Worm (Caenorhabditis elegans) whole organism, dauer: ENCODE measurements around the gene abu-13.
"Not testable (repeated sequence)": the region's sequence is repeated elsewhere in the genome, so short reads cannot be mapped to it uniquely, and the experiment has no call there.

Source experiments
- unc-62 ChIP-seq: sonication (generic microtip); optimal IDR thresholded peaks from 2 replicates; lab custom pipeline; 2017; ENCODE audit warnings: missing biosample characterization, missing genetic modification reagents, missing genetic modification characterization

Gene abu-13

DNA sequence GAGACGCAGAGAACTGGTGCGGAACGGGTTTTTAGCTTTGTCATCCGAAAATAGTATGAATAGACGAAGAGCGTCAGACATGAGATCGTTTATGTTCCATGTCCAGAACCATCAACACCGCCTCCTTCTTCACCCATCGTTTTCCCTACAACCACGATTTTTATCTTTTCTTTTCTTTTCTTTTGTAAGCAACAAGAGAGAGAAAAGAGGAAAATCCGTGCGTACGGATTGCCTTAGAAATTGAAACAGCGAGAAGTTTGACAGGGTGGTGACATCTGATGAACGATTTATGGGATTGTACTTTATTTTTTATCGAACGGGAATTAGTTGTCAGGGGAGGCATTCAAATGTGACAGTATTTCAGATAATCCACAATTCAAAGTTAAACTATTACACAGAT, at the start of gene abu-13:
abu-13 (minus strand) TSS at position 152 of the 400 bp plus-strand sequence.
- no peak for TF ChIP-seq unc-62

ce11 chrIII:6993179-6993578, 47.5 kb upstream of the abu-13 start:
- no peak for TF ChIP-seq unc-62

- TF ChIP-seq unc-62, result no peak
Observed at ce11 chrIII:6992496-6992895, 46.8 kb upstream of the abu-13 start.

DNA sequence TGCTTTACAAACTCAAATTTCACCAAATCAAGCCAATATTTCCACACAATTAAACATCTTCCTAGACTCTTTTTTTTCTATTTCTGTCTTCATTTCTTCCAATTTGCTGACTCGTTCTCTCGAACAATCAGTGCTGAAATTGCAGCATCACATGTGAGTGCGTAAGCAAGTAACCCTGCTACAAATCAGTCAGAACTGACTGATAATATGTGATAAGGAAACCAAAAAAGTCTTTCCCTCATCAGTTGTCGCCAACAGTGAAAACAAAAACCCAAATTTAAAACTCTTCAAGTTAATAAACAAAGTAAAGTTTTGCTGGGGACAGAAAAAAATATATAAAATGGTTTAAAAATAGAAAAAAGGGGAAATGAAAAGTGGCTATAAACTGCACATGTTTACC, 45.8 kb upstream of the abu-13 start:
- no peak for TF ChIP-seq unc-62

- TF ChIP-seq unc-62, result no peak
Observed at ce11 chrIII:6989900-6990299, 44.2 kb upstream of the abu-13 start, which contains the start of gene prk-1. TSS of gene prk-1 (plus strand) at chrIII:6990168.

DNA sequence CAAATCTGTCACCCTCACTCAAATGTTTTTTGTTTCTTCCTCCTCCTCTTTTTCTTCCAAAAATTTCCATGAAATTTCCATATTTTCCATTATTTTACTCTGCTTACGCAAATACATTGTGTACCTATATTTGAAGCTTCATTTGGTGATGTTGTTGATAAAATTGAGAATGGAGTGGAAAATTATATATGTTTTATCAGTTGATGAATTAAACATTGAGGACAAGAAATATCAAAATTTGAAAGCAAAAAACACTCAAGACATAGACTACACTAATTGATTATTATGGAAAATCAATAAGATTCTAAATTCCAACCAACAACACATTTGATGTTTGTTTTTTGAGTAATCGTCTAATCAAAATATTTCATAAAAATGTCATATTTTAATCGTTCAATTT, 43.5 kb upstream of the abu-13 start:
- TF ChIP-seq unc-62, result no peak

DNA sequence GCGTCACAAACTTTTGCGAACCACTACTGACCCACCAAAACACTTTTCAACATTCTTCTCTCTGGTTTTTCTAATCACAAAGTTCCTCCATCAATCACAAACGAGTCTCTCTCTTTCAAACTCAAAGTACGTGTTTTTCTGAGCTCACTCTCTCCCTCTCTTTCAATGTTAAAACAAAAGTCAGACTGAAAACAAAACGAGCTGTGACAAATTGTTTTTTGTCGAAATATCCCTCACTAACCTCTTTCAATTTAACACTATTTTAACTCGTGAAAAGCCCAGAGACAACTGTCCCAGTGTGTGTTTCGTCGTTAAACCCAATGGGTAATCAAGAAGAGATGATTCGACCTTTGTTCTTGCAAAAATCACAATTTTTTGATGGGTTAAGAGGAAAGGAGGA, 42.4 kb upstream of the abu-13 start:
- no peak for TF ChIP-seq unc-62

- not testable (repeated sequence) for TF ChIP-seq unc-62
Observed at ce11 chrIII:6981989-6982553, 36.4 kb upstream of the abu-13 start, which contains the start of gene F31E3.6. TSS of gene F31E3.6 (plus strand) at chrIII:6982081.

ce11 chrIII:6979584-6979983, 33.9 kb upstream of the abu-13 start, which contains the start of gene ceh-20:
TSS of gene ceh-20 (plus strand) at chrIII:6979884.
- no peak for TF ChIP-seq unc-62

DNA sequence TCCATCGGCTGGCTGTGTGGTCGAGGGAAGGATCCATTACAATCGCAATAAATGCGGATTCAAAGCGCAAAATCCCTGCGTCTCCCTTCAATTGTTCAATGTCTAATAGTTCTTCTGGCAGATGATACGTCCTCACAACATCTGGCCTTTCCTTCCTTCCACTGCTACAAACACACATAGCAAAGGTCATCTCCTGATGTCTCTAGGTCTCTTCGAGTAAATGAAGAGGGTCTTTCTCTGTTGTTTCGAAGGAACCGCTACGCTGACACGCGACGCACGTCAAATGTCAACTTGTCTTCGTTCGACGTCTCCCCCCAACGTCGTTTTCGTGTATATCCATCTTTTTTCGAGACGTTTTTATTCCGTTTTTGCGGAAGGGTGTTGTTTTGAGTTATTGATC, 33.2 kb upstream of the abu-13 start:
- TF ChIP-seq unc-62, result no peak

DNA sequence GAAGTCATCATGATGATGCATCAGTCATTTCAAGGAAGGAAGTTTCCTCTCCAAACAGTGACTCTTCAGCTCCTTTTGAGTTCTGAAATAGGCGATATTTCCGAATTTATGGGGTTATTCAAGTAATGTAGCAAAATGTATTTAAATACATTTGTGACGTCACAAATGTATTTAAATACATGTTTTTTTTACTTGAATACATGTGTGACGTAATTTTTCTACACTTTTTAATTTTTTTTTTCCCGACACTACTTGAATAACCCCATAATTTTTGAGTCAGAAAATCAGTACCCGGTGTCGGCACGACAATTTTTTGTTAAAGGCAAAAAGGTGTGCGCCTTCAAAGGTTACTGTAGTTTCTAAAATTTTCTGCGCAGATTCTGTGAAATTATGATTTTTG, 29.3 kb upstream of the abu-13 start:
- no peak for TF ChIP-seq unc-62

- no peak for TF ChIP-seq unc-62
Observed at ce11 chrIII:6973682-6974081, 28.0 kb upstream of the abu-13 start, which contains the start of gene F31E3.2. TSS of gene F31E3.2 (plus strand) at chrIII:6973982.

DNA sequence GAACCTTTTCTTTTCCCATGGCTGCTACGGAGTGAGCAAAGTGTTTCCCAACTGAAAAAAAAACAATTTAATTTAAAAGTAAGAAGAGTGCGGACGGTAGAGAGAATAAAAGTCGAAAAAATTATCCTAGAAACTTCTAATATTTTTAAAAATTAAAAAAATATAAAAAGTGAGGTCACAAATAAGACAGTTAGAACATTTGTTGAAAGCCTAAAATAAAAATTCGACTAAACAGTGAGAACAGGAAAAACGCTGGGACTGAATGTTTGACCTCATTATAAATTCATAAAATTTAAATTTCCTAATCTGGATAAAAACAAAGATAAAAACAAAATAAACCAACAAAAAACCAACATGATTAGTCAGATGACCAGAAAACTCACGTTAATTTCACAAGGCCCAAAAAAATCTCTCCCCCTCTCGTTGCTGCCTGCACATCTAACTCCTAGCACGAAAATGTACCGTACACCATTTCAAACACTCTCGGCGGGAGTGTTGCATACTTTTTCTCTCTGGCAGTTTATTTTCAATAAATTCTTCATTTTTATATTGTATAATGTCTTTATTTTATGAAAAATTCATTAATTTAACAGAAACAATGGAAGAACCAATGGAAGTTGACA, 26.1 kb upstream of the abu-13 start, which contains the start of the genes eef-1A.1 and rfc-4:
eef-1A.1 (minus strand) TSS at position 51 of the 623 bp plus-strand sequence.
rfc-4 (plus strand) TSS at position 592 of the 623 bp plus-strand sequence.
- TF ChIP-seq unc-62, result no peak

DNA sequence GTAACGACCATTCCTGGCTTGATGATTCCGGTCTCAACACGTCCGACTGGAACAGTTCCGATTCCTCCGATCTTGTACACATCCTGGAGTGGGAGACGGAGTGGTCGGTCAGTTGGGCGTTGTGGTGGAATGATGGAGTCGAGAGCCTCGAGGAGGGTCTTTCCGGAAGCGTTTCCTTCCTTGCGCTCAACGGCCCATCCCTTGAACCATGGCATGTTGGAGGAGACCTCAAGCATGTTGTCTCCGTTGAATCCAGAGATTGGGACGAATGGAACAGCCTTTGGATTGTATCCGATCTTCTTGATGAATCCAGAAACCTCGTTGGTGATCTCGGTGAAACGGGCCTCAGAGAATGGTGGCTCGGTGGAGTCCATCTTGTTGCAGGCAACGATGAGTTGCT, 25.0 kb upstream of the abu-13 start:
- no peak for TF ChIP-seq unc-62

DNA sequence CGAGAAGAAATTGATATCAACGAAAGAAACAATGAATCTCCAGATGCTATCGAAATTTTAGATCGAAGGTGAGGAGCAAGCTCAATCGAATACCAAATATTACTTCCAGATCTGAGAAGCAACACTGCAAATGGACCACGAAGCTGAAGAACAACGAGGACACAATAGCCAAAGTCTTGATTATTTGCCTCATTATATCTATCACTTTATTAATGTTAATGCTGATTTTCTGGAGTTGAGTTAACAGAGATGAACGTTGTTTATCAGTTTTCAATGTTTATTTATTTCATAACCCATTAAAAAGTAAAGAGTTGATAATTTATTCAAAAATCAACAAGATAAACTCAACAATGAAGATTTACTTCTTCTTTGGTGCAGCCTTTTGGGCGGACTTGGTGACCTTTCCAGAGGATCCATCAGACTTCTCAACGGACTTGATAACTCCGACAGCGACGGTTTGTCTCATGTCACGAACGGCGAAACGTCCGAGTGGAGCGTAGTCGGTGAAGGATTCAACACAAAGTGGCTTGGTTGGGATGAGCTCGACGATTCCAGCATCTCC, 24.2 kb upstream of the abu-13 start:
- TF ChIP-seq unc-62, result no peak

DNA sequence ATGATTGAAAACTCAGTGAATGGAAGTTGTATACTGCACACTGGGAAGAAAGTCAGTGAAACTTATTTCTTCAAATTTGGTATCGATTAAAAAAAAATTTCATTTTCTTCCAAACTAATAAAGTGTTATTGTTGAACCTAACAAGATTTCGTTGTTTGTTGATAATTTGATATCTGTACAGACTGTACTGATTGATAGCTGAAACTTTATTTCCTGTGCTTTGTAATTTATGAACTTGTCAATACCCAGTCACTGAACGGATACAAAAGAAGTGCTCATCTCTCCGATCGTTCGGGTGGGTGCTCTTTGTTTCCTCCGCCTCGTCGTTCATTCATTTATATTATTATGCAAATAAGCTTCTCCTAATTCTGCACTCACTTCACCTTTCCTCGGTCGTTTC, 23.4 kb upstream of the abu-13 start, which contains the start of gene F31E3.12:
F31E3.12 (plus strand) TSS at position 301 of the 400 bp plus-strand sequence.
- TF ChIP-seq unc-62, result no peak

- TF ChIP-seq unc-62, result no peak
Observed at ce11 chrIII:6968655-6969054, 23.0 kb upstream of the abu-13 start.
